Worm (Caenorhabditis elegans): ENCODE results near the gene cand-1.
A peak's percentile ranks its signal among the peaks of the same experiment; 100 is the strongest.

The cand-1 gene

DNA sequence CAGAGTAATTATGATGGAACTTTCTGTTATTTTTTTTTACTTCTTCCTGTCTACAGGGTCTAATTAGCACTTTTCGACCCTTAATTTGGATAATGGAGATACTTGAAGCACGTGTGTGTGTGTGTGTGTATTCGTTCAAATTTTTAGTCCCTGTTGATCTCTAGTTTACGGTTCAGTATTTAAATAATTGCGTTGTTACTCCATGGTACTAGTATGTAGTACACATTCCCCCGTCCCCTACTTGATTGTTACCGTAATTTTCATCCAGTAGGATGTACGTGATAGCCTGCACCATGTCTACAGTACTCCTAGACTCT lies 23.4 kb upstream of the cand-1 start:
- no peak for TF ChIP-seq ama-1 (optimal IDR thresholded peaks at IDR 0.05)
- TF ChIP-seq elt-1 (tag; optimal IDR thresholded peaks at IDR 0.05) = no peak
- no peak for TF ChIP-seq mdl-1 (tag; optimal IDR thresholded peaks at IDR 0.05)
- no peak for TF ChIP-seq Y55F3AM.14 (GFP tag; optimal IDR thresholded peaks at IDR 0.05)
- TF ChIP-seq ZK546.5 (tag; optimal IDR thresholded peaks at IDR 0.05) = no peak
- no peak for TF ChIP-seq C34F6.9 (tag; optimal IDR thresholded peaks at IDR 0.05)
- TF ChIP-seq peb-1 (tag; optimal IDR thresholded peaks at IDR 0.05) = no peak
- no peak for TF ChIP-seq sma-9 (GFP tag; optimal IDR thresholded peaks at IDR 0.05)
- TF ChIP-seq sma-9 (tag; optimal IDR thresholded peaks at IDR 0.05) = no peak
- no peak for TF ChIP-seq nhr-237 (tag; optimal IDR thresholded peaks at IDR 0.05)
- TF ChIP-seq ceh-16 (tag; optimal IDR thresholded peaks at IDR 0.05) = no peak
- no peak for TF ChIP-seq F13H6.1 (tag; optimal IDR thresholded peaks at IDR 0.05)
- TF ChIP-seq aly-2 (tag; optimal IDR thresholded peaks at IDR 0.05) = no peak
- no peak for TF ChIP-seq alr-1 (tag; optimal IDR thresholded peaks at IDR 0.05)
- no peak for TF ChIP-seq nhr-25 (tag; optimal IDR thresholded peaks at IDR 0.05)
- no peak for TF ChIP-seq nhr-21 (tag; optimal IDR thresholded peaks at IDR 0.05)
- no peak for TF ChIP-seq R02D3.7 (tag; optimal IDR thresholded peaks at IDR 0.05)

DNA sequence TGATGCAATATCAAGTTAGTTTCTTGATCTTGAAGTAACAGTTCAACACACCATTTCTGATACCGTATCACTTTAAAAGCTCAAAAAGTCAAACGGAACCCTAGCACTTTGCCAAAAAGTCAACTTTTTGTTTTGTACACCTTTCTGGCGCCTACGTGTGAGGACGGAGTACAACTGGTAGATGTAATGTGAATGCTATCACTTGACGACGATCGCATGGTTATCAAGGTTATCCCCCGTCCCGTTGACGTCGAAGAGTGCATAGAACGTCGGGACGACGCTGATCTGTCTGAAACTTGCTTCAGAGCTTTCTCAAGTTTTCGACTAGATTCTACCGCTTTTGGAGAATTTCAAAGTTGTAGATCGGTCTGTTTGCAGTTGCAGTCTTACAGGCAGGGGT lies 22.7 kb upstream of the cand-1 start:
- TF ChIP-seq nhr-12 (tag; optimal IDR thresholded peaks at IDR 0.05) (no peak), F13H6.1 (tag; optimal IDR thresholded peaks at IDR 0.05) (no peak), sma-9 (GFP tag; optimal IDR thresholded peaks at IDR 0.05) (peak; percentile 19), sma-9 (tag; optimal IDR thresholded peaks at IDR 0.05) (no peak), aly-2 (tag; optimal IDR thresholded peaks at IDR 0.05) (no peak), nhr-21 (tag; optimal IDR thresholded peaks at IDR 0.05) (no peak), blmp-1 (tag; optimal IDR thresholded peaks at IDR 0.05; ENCODE audit: insufficient read depth) (peak; percentile 11)

DNA sequence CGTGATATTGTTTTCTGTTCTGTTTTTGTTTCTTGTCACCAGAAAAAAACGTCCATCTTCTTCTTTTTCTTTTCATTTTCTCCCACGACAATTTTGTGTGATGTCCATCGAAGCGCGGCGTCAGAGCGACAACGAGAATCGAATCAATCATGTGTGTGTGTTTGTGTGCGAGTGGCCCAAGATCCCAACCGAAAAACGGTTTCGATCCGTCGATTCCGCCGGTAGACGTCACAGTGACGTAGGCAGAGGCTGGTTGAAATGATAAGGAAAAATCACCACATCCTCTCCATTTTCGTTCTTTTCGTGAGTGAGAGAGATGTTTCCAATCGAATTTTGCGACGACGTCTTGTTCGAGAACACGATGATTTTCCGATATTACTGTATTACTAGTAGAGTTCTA lies 22.1 kb upstream of the cand-1 start:
- TF ChIP-seq sma-3 (GFP tag; optimal IDR thresholded peaks at IDR 0.05) = peak; percentile 27
- TF ChIP-seq nhr-23 (tag; optimal IDR thresholded peaks at IDR 0.05) = no peak
- peak; percentile 41 for TF ChIP-seq nhr-21 (tag; optimal IDR thresholded peaks at IDR 0.05)
- no peak for TF ChIP-seq fos-1 (tag; optimal IDR thresholded peaks at IDR 0.05)
- peak; percentile 41 for TF ChIP-seq sma-9 (GFP tag; optimal IDR thresholded peaks at IDR 0.05)
- TF ChIP-seq sma-9 (tag; optimal IDR thresholded peaks at IDR 0.05) = no peak
- no peak for TF ChIP-seq unc-39 (tag; optimal IDR thresholded peaks at IDR 0.05)
- no peak for TF ChIP-seq nhr-10 (tag; optimal IDR thresholded peaks at IDR 0.05)

DNA sequence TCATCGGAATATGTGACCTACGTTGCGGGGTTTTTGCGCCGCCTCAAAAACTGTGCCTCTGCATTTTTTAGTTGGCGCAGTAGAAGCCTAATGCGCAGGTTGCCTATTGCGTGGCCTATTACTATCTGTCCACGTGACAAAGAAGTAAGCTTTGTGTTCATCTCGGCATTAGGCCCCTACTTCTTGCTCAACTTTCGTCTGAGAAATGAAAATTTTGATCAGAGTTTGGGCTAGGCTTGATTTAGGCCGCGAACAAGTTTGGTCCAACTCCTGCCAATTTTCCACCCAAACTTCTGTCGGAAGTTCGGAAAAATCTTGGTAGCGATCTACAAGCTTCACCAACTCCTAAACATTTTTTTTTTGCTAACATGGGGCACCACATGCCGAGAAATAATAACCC lies 20.7 kb upstream of the cand-1 start:
- no peak for TF ChIP-seq nhr-77 (tag; optimal IDR thresholded peaks at IDR 0.05)
- TF ChIP-seq nhr-21 (tag; optimal IDR thresholded peaks at IDR 0.05) = no peak
- TF ChIP-seq ceh-82 (tag; optimal IDR thresholded peaks at IDR 0.05) = no peak
- no peak for TF ChIP-seq C34F6.9 (tag; optimal IDR thresholded peaks at IDR 0.05)
- TF ChIP-seq ztf-1 (GFP tag; conservative IDR thresholded peaks at IDR 0.05) = no peak
- no peak for TF ChIP-seq ztf-11 (tag; optimal IDR thresholded peaks at IDR 0.05)
- TF ChIP-seq mab-5 (tag; optimal IDR thresholded peaks at IDR 0.05) = no peak
- TF ChIP-seq nhr-12 (tag; optimal IDR thresholded peaks at IDR 0.05) = no peak
- TF ChIP-seq nhr-237 (tag; optimal IDR thresholded peaks at IDR 0.05) = no peak
- no peak for TF ChIP-seq elt-3 (tag; optimal IDR thresholded peaks at IDR 0.05)
- TF ChIP-seq ama-1 (optimal IDR thresholded peaks at IDR 0.05) = no peak
- no peak for TF ChIP-seq nhr-23 (tag; optimal IDR thresholded peaks at IDR 0.05)

DNA sequence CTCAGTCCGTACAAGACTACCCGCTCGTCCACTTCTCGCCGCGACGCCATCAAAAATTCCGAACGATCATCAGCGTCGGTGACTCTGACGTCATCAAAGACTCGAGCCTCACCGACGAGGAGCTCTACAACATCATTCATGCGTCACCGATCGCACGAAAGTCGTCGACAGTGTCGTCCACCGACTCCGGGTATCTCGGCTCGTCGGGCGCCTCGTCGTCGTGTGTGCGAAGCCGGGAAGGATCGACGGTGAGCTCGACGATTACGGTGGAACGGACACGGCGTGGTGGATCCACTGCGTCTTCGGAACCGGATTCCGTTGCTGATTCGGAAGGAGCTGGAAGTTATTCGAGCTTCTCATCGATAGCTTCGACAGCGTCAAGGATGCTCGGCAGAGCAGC lies 17.9 kb upstream of the cand-1 start:
- TF ChIP-seq blmp-1 (tag; optimal IDR thresholded peaks at IDR 0.05; ENCODE audit: insufficient read depth) (no peak), alr-1 (tag; optimal IDR thresholded peaks at IDR 0.05) (no peak), nhr-77 (tag; optimal IDR thresholded peaks at IDR 0.05) (no peak), skn-1 (tag; optimal IDR thresholded peaks at IDR 0.05) (no peak), ztf-4 (tag; optimal IDR thresholded peaks at IDR 0.05) (no peak), ceh-16 (tag; optimal IDR thresholded peaks at IDR 0.05) (no peak), sma-3 (GFP tag; optimal IDR thresholded peaks at IDR 0.05) (no peak), nhr-6 (tag; optimal IDR thresholded peaks at IDR 0.05) (no peak), fos-1 (tag; optimal IDR thresholded peaks at IDR 0.05) (no peak)

DNA sequence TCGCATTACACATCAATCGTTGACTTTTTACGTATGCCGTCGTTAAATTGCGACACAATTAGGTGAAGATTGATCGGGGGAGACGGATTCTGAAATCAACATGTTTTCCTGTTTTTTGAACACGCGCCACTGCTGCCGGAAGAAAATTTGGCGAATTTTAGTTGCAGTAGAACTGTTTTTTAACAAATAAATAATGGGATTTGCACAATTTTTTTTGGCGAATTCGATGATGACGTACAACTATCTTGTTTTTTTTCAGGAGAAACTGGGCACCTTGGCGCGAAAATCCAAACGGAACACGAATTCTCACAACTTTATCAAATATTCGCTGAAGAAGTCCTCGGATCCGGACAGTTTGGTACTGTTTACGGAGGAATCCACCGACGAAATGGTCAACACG lies 16.7 kb upstream of the cand-1 start:
- TF ChIP-seq egl-27 (tag; optimal IDR thresholded peaks at IDR 0.05) (no peak), sma-3 (GFP tag; optimal IDR thresholded peaks at IDR 0.05) (no peak), R02D3.7 (tag; optimal IDR thresholded peaks at IDR 0.05) (no peak), nhr-129 (tag; optimal IDR thresholded peaks at IDR 0.05) (no peak), ceh-16 (tag; optimal IDR thresholded peaks at IDR 0.05) (no peak), sma-9 (GFP tag; optimal IDR thresholded peaks at IDR 0.05) (no peak), sma-9 (tag; optimal IDR thresholded peaks at IDR 0.05) (no peak), fos-1 (tag; optimal IDR thresholded peaks at IDR 0.05) (no peak), skn-1 (tag; optimal IDR thresholded peaks at IDR 0.05) (no peak), gmeb-1 (tag; optimal IDR thresholded peaks at IDR 0.05) (no peak), Y55F3AM.14 (GFP tag; optimal IDR thresholded peaks at IDR 0.05) (no peak), nhr-23 (tag; optimal IDR thresholded peaks at IDR 0.05) (no peak), nhr-77 (tag; optimal IDR thresholded peaks at IDR 0.05) (no peak), ztf-4 (tag; optimal IDR thresholded peaks at IDR 0.05) (no peak), unc-39 (tag; optimal IDR thresholded peaks at IDR 0.05) (no peak), lin-39 (tag; optimal IDR thresholded peaks at IDR 0.05) (no peak), nhr-237 (tag; optimal IDR thresholded peaks at IDR 0.05) (no peak)
